Worm (Caenorhabditis elegans) whole organism, L4 larva: ENCODE measurements around the gene smf-2.

Experiments
- F26F4.8 ChIP-seq: fragments of 200-800 bp; sonication (Bioruptor generic); conservative IDR thresholded peaks from 2 replicates; pipeline ENCODE4 v1.3.6; 2022; ENCODE audit warnings: missing genetic modification characterization, missing compliant biosample characterization
- F49E8.2 ChIP-seq: sonication (generic microtip); optimal IDR thresholded peaks from 2 replicates; lab custom pipeline; 2016; ENCODE audit warnings: missing compliant biosample characterization, mild to moderate bottlenecking, missing genetic modification characterization, borderline replicate concordance
- R02D3.7 ChIP-seq: fragments of 150-350 bp; sonication (generic microtip); optimal IDR thresholded peaks from 3 replicates; lab custom pipeline; 2014; ENCODE audit warnings: missing biosample characterization, missing genetic modification characterization
- T20F7.1 ChIP-seq: fragments of 200-800 bp; sonication (Bioruptor generic); optimal IDR thresholded peaks from 2 replicates; lab custom pipeline; 2018; ENCODE audit warnings: mild to moderate bottlenecking, missing genetic modification characterization, missing compliant biosample characterization
- T26A8.4 ChIP-seq: fragments of 200-800 bp; sonication (Bioruptor generic); IDR thresholded peaks from 2 replicates; pipeline ENCODE4 v1.3.6; 2022; ENCODE audit warnings: missing genetic modification characterization, missing compliant biosample characterization
- Y48G9A.11 ChIP-seq: fragments of 200-800 bp; sonication (Bioruptor generic); IDR thresholded peaks from 2 replicates; pipeline ENCODE4 v1.3.6; 2022; ENCODE audit warnings: missing genetic modification reagents, missing genetic modification characterization, missing compliant biosample characterization
- Y5F2A.4 ChIP-seq: fragments of 200-800 bp; sonication (Bioruptor generic); optimal IDR thresholded peaks from 2 replicates; lab custom pipeline; 2018; ENCODE audit warnings: mild to moderate bottlenecking, missing genetic modification characterization, missing compliant biosample characterization
- ZK337.2 ChIP-seq: fragments of 200-800 bp; sonication (Bioruptor generic); IDR thresholded peaks from 2 replicates; pipeline ENCODE4 v1.3.6; 2022; ENCODE audit warnings: missing genetic modification reagents, missing genetic modification characterization, missing compliant biosample characterization
- ZK546.5 ChIP-seq, 2 experiments: sonication (generic microtip); optimal IDR thresholded peaks; 2 replicates each; lab custom pipeline; 2017; ENCODE audit warnings: missing biosample characterization in 2 of 2, missing genetic modification characterization in 2 of 2
- aly-2 ChIP-seq: sonication (generic microtip); optimal IDR thresholded peaks from 2 replicates; lab custom pipeline; 2018; ENCODE audit warnings: missing biosample characterization, missing genetic modification characterization
- arid-1 ChIP-seq: fragments of 200-800 bp; sonication (Bioruptor generic); conservative IDR thresholded peaks from 2 replicates; pipeline ENCODE4 v1.3.6; 2022; ENCODE audit warnings: missing genetic modification reagents, missing genetic modification characterization, missing compliant biosample characterization
- ceh-20 ChIP-seq: fragments of 200-800 bp; sonication (Bioruptor generic); IDR thresholded peaks from 2 replicates; pipeline ENCODE4 v1.3.6; 2022; ENCODE audit warnings: missing genetic modification reagents, missing genetic modification characterization, missing compliant biosample characterization
- ceh-28 ChIP-seq: fragments of 150-350 bp; optimal IDR thresholded peaks from 2 replicates; lab custom pipeline; 2014; ENCODE audit warnings: missing biosample characterization, missing genetic modification reagents, missing genetic modification characterization
- ceh-44 ChIP-seq: fragments of 200-800 bp; sonication (Bioruptor generic); IDR thresholded peaks from 2 replicates; pipeline ENCODE4 v1.3.6; 2022; ENCODE audit warnings: missing genetic modification reagents, missing genetic modification characterization, missing compliant biosample characterization
- ceh-62 ChIP-seq: sonication (generic microtip); optimal IDR thresholded peaks from 2 replicates; lab custom pipeline; 2017; ENCODE audit warnings: missing biosample characterization, missing genetic modification characterization
- cey-2 ChIP-seq: sonication (generic microtip); optimal IDR thresholded peaks from 3 replicates; lab custom pipeline; 2017; ENCODE audit warnings: missing genetic modification characterization, mild to moderate bottlenecking, missing compliant biosample characterization, antibody characterized with exemption, borderline replicate concordance; ENCODE audit not compliant: insufficient read depth
- daf-12 ChIP-seq: fragments of 150-350 bp; optimal IDR thresholded peaks from 2 replicates; lab custom pipeline; 2014; ENCODE audit warnings: missing biosample characterization, missing genetic modification reagents, missing genetic modification characterization
- dmd-6 ChIP-seq: fragments of 200-800 bp; sonication (Bioruptor generic); IDR thresholded peaks from 2 replicates; pipeline ENCODE4 v1.3.6; 2022; ENCODE audit warnings: missing genetic modification reagents, missing genetic modification characterization, missing compliant biosample characterization
- duxl-1 ChIP-seq: sonication (generic microtip); optimal IDR thresholded peaks from 2 replicates; lab custom pipeline; 2016; ENCODE audit warnings: mild to moderate bottlenecking, missing genetic modification characterization, moderate library complexity, missing compliant biosample characterization; ENCODE audit not compliant: poor library complexity
- egl-27 ChIP-seq: sonication (generic microtip); optimal IDR thresholded peaks from 3 replicates; lab custom pipeline; 2017; ENCODE audit warnings: missing biosample characterization, missing genetic modification reagents, missing genetic modification characterization
- egl-43 ChIP-seq: fragments of 200-800 bp; sonication (Bioruptor generic); IDR thresholded peaks from 2 replicates; pipeline ENCODE4 v1.3.6; 2022; ENCODE audit warnings: missing genetic modification reagents, missing genetic modification characterization, missing compliant biosample characterization
- fkh-10 ChIP-seq: fragments of 150-350 bp; optimal IDR thresholded peaks from 2 replicates; lab custom pipeline; 2014; ENCODE audit warnings: missing biosample characterization, missing genetic modification reagents, missing genetic modification characterization
- hif-1 ChIP-seq, 2 experiments: sonication (generic microtip); optimal IDR thresholded peaks; 2 replicates each; lab custom pipeline; 2016 to 2017; ENCODE audit warnings: missing compliant biosample characterization in 2 of 2, missing genetic modification characterization in 2 of 2, missing genetic modification reagents in 2 of 2, missing genotype in 2 of 2, mild to moderate bottlenecking in 1 of 2
- hlh-30 ChIP-seq: sonication (generic microtip); optimal IDR thresholded peaks from 2 replicates; lab custom pipeline; 2017; ENCODE audit warnings: antibody characterized with exemption, mild to moderate bottlenecking, missing genetic modification characterization, missing compliant biosample characterization; ENCODE audit not compliant: insufficient read depth
- lin-38 ChIP-seq: fragments of 200-800 bp; sonication (Bioruptor generic); IDR thresholded peaks from 2 replicates; pipeline ENCODE4 v1.3.6; 2022; ENCODE audit warnings: missing genetic modification reagents, missing genetic modification characterization, missing compliant biosample characterization
- lin-39 ChIP-seq: fragments of 150-350 bp; optimal IDR thresholded peaks from 2 replicates; lab custom pipeline; 2014; ENCODE audit warnings: missing biosample characterization, missing genetic modification reagents, missing genetic modification characterization
- lsy-2 ChIP-seq, 2 experiments: fragments of 150-350 bp in 1 of 2; sonication (generic microtip) in 1 of 2; optimal IDR thresholded peaks; 2 replicates each; lab custom pipeline; 2014 to 2017; ENCODE audit warnings: missing biosample characterization in 2 of 2, missing genetic modification characterization in 2 of 2
- madf-5 ChIP-seq, 2 experiments: fragments of 200-800 bp; sonication (Bioruptor generic); IDR thresholded peaks; 2 replicates each; pipeline ENCODE4 v1.3.6; 2022; ENCODE audit warnings: missing compliant biosample characterization in 2 of 2, missing genetic modification characterization in 2 of 2
- madf-9 ChIP-seq: fragments of 200-800 bp; sonication (Bioruptor generic); conservative IDR thresholded peaks from 2 replicates; pipeline ENCODE4 v1.3.6; 2022; ENCODE audit warnings: missing genetic modification reagents, missing genetic modification characterization, missing compliant biosample characterization
- mdl-1 ChIP-seq, 2 experiments: fragments of 150-350 bp in 1 of 2; sonication (generic microtip) in 1 of 2; optimal IDR thresholded peaks; 2 replicates each; lab custom pipeline; 2014 to 2017; ENCODE audit warnings: missing biosample characterization in 2 of 2, missing genetic modification characterization in 2 of 2
- mep-1 ChIP-seq: fragments of 150-350 bp; sonication (generic microtip); optimal IDR thresholded peaks from 3 replicates; lab custom pipeline; 2014; ENCODE audit warnings: missing biosample characterization, missing genetic modification characterization
- nhr-10 ChIP-seq: fragments of 150-350 bp; optimal IDR thresholded peaks from 2 replicates; lab custom pipeline; 2014; ENCODE audit warnings: missing biosample characterization, missing genetic modification characterization
- nhr-48 ChIP-seq: sonication (generic microtip); optimal IDR thresholded peaks from 2 replicates; lab custom pipeline; 2016; ENCODE audit warnings: mild to moderate bottlenecking, missing genetic modification characterization, missing compliant biosample characterization
- nhr-76 ChIP-seq: fragments of 150-350 bp; optimal IDR thresholded peaks from 2 replicates; lab custom pipeline; 2014; ENCODE audit warnings: missing biosample characterization, missing genetic modification characterization
- nhr-77 ChIP-seq: fragments of 150-350 bp; optimal IDR thresholded peaks from 2 replicates; lab custom pipeline; 2014; ENCODE audit warnings: missing biosample characterization, missing genetic modification characterization
- pha-4 ChIP-seq, 2 experiments: fragments of 150-350 bp in 1 of 2; fragments of 200-800 bp in 1 of 2; sonication (Bioruptor generic) in 1 of 2; IDR thresholded peaks in 1 of 2; optimal IDR thresholded peaks in 1 of 2; 2 replicates each; pipeline versions ENCODE4 v1.3.6 to Lab custom; 2014 to 2022; ENCODE audit warnings: missing genetic modification characterization in 2 of 2, missing genetic modification reagents in 2 of 2, missing biosample characterization in 1 of 2, missing compliant biosample characterization in 1 of 2
- php-3 ChIP-seq: fragments of 200-800 bp; sonication (Bioruptor generic); IDR thresholded peaks from 2 replicates; pipeline ENCODE4 v1.3.6; 2022; ENCODE audit warnings: missing genetic modification reagents, missing genetic modification characterization, missing compliant biosample characterization
- pqm-1 ChIP-seq: sonication (generic microtip); optimal IDR thresholded peaks from 2 replicates; lab custom pipeline; 2017; ENCODE audit warnings: missing biosample characterization, missing genetic modification characterization
- saeg-2 ChIP-seq: fragments of 200-800 bp; sonication (Bioruptor generic); IDR thresholded peaks from 2 replicates; pipeline ENCODE4 v1.3.6; 2022; ENCODE audit warnings: missing genetic modification reagents, missing genetic modification characterization, missing compliant biosample characterization
- spr-1 ChIP-seq: sonication (generic microtip); optimal IDR thresholded peaks from 2 replicates; lab custom pipeline; 2016; ENCODE audit warnings: mild to moderate bottlenecking, missing genetic modification characterization, missing compliant biosample characterization
- spr-3 ChIP-seq: fragments of 200-800 bp; sonication (Bioruptor generic); optimal IDR thresholded peaks from 2 replicates; lab custom pipeline; 2018; ENCODE audit warnings: mild to moderate bottlenecking, missing genetic modification characterization, missing compliant biosample characterization
- tra-1 ChIP-seq: fragments of 200-800 bp; sonication (Bioruptor generic); IDR thresholded peaks from 2 replicates; pipeline ENCODE4 v1.3.6; 2022; ENCODE audit warnings: missing genetic modification reagents, missing genetic modification characterization, missing compliant biosample characterization
- unc-39 ChIP-seq: sonication (generic microtip); optimal IDR thresholded peaks from 2 replicates; lab custom pipeline; 2017; ENCODE audit warnings: missing biosample characterization, missing genetic modification characterization
- vab-7 ChIP-seq: fragments of 200-800 bp; sonication (Bioruptor generic); IDR thresholded peaks from 2 replicates; pipeline ENCODE4 v1.3.6; 2022; ENCODE audit warnings: missing genetic modification reagents, missing genetic modification characterization, missing compliant biosample characterization
- zfp-3 ChIP-seq: fragments of 200-800 bp; sonication (Bioruptor generic); conservative IDR thresholded peaks from 2 replicates; pipeline ENCODE4 v1.3.6; 2022; ENCODE audit warnings: missing genetic modification reagents, missing genetic modification characterization, missing compliant biosample characterization
- zip-11 ChIP-seq: fragments of 200-800 bp; sonication (Bioruptor generic); IDR thresholded peaks from 2 replicates; pipeline ENCODE4 v1.3.6; 2022; ENCODE audit warnings: missing genetic modification characterization, missing compliant biosample characterization
- zip-2 ChIP-seq: fragments of 150-350 bp; optimal IDR thresholded peaks from 2 replicates; lab custom pipeline; 2014; ENCODE audit warnings: missing biosample characterization, missing genetic modification characterization
- ztf-7 ChIP-seq: fragments of 150-350 bp; optimal IDR thresholded peaks from 2 replicates; lab custom pipeline; 2014; ENCODE audit warnings: missing biosample characterization, missing genetic modification characterization

The smf-2 gene

ce11 chrX:6739034-6740008 lies 20.8 kb upstream of the smf-2 start (continued):
- TF ChIP-seq cey-2 (tag; lab: Kevin White, UChicago) (no peak), pha-4 (GFP tag; IDR thresholded peaks at IDR 0.05; lab: Robert Waterston, UW) (no peak), pha-4 (tag; optimal IDR thresholded peaks at IDR 0.05; lab: Kevin White, UChicago) (no peak), Y48G9A.11 (GFP tag; lab: Robert Waterston, UW) (no peak), ceh-20 (GFP tag; lab: Robert Waterston, UW) (no peak), egl-43 (GFP tag; lab: Robert Waterston, UW) (no peak), unc-39 (tag; lab: Kevin White, UChicago) (no peak), hlh-30 (peak; percentile 92), R02D3.7 (no peak), spr-3 (GFP tag; lab: Kevin White, UChicago) (no peak), ztf-7 (no peak), ceh-44 (no peak), php-3 (GFP tag; lab: Robert Waterston, UW) (no peak), nhr-77 (tag; lab: Kevin White, UChicago) (no peak), madf-9 (GFP tag; lab: Robert Waterston, UW) (no peak), ceh-28 (no peak), lsy-2 (tag; optimal IDR thresholded peaks at IDR 0.05; lab: Kevin White, UChicago) (peak in 1 of 2 experiments; percentile 42), lin-39 (tag; lab: Kevin White, UChicago) (no peak), lin-38 (no peak), mdl-1 (tag; optimal IDR thresholded peaks at IDR 0.05; lab: Kevin White, UChicago) (peak; percentile 96 to 97), zip-2 (tag; lab: Kevin White, UChicago) (peak; percentile 42), saeg-2 (GFP tag; lab: Robert Waterston, UW) (no peak), madf-5 (GFP tag; IDR thresholded peaks at IDR 0.05; lab: Robert Waterston, UW) (no peak), arid-1 (GFP tag; lab: Robert Waterston, UW) (no peak), fkh-10 (GFP tag; lab: Kevin White, UChicago) (no peak), egl-27 (no peak), aly-2 (tag; lab: Kevin White, UChicago) (no peak), F49E8.2 (tag; lab: Kevin White, UChicago) (no peak), Y5F2A.4 (no peak), zfp-3 (no peak), nhr-10 (tag; lab: Kevin White, UChicago) (no peak), ZK546.5 (tag; optimal IDR thresholded peaks at IDR 0.05; lab: Kevin White, UChicago) (no peak), zip-11 (GFP tag; lab: Robert Waterston, UW) (no peak), spr-1 (tag; lab: Kevin White, UChicago) (no peak), pqm-1 (peak; percentile 4), T26A8.4 (GFP tag; lab: Robert Waterston, UW) (no peak), F26F4.8 (GFP tag; lab: Robert Waterston, UW) (no peak), nhr-76 (no peak), duxl-1 (tag; lab: Kevin White, UChicago) (no peak), nhr-48 (peak; percentile 83), T20F7.1 (GFP tag; lab: Kevin White, UChicago) (peak; percentile 30), vab-7 (GFP tag; lab: Robert Waterston, UW) (no peak), dmd-6 (GFP tag; lab: Robert Waterston, UW) (peak; percentile 63), mep-1 (tag; lab: Kevin White, UChicago) (no peak), tra-1 (GFP tag; lab: Robert Waterston, UW) (0 out of 2 replicates have a peak, but pooled peaks have one; percentile 4), hif-1 (tag; optimal IDR thresholded peaks at IDR 0.05; lab: Kevin White, UChicago) (peak in 1 of 2 experiments; percentile 71), ZK337.2 (GFP tag; lab: Robert Waterston, UW) (no peak), ceh-62 (tag; lab: Kevin White, UChicago) (no peak), daf-12 (tag; lab: Kevin White, UChicago) (no peak)
